Worm (Caenorhabditis elegans): Measurements from ENCODE around the gene str-187.

The str-187 gene

ce11 chrIV:17245200-17245599 is 20.2 kb upstream of the str-187 start, which contains the start of gene ZK550.2:
TSS of gene ZK550.2 (plus strand) at chrIV:17245584.
- TF ChIP-seq lin-13 (tag; optimal IDR thresholded peaks at IDR 0.05): no peak
- no peak for TF ChIP-seq nhr-12 (tag; optimal IDR thresholded peaks at IDR 0.05)
- TF ChIP-seq unc-120 (tag; optimal IDR thresholded peaks at IDR 0.05; ENCODE audit: poor library complexity, severe bottlenecking): no peak
- no peak for TF ChIP-seq M03D4.4 (tag; optimal IDR thresholded peaks at IDR 0.05)

ce11 chrIV:17247184-17247583 is 18.2 kb upstream of the str-187 start:
- no peak for TF ChIP-seq ces-1 (GFP tag; optimal IDR thresholded peaks at IDR 0.05)
- TF ChIP-seq lin-13 (tag; optimal IDR thresholded peaks at IDR 0.05): no peak
- TF ChIP-seq lin-32 (GFP tag; optimal IDR thresholded peaks at IDR 0.05): no peak

- no peak for TF ChIP-seq mls-2 (tag; optimal IDR thresholded peaks at IDR 0.05)
- TF ChIP-seq unc-39 (tag; optimal IDR thresholded peaks at IDR 0.05): no peak
These were observed 16.8 kb upstream of the str-187 start for ce11 chrIV:17248538-17248937.

- TF ChIP-seq ceh-83 (GFP tag; optimal IDR thresholded peaks at IDR 0.05) (no peak), pha-4 (tag; optimal IDR thresholded peaks at IDR 0.05) (peak; percentile 99), nhr-2 (tag; optimal IDR thresholded peaks at IDR 0.05) (peak; percentile 60), ham-2 (GFP tag; optimal IDR thresholded peaks at IDR 0.05) (no peak), blmp-1 (tag; optimal IDR thresholded peaks at IDR 0.05) (no peak), ces-1 (GFP tag; optimal IDR thresholded peaks at IDR 0.05) (peak; percentile 78), lsy-2 (tag; optimal IDR thresholded peaks at IDR 0.05) (peak; percentile 91), ceh-39 (tag; optimal IDR thresholded peaks at IDR 0.05) (peak; percentile 80), nhr-12 (tag; optimal IDR thresholded peaks at IDR 0.05) (no peak), bed-3 (GFP tag; optimal IDR thresholded peaks at IDR 0.05) (no peak), mep-1 (tag; optimal IDR thresholded peaks at IDR 0.05) (peak; percentile 98), elt-3 (tag; optimal IDR thresholded peaks at IDR 0.05) (no peak), sptf-1 (tag; optimal IDR thresholded peaks at IDR 0.05) (peak; percentile 90), unc-62 (GFP tag; optimal IDR thresholded peaks at IDR 0.05) (peak; percentile 71), cnd-1 (tag; optimal IDR thresholded peaks at IDR 0.05) (peak; percentile 81), flh-1 (GFP tag; optimal IDR thresholded peaks at IDR 0.05) (no peak), unc-39 (tag; optimal IDR thresholded peaks at IDR 0.05) (peak; percentile 19), ztf-11 (tag; optimal IDR thresholded peaks at IDR 0.05) (peak; percentile 79), snpc-4 (tag; optimal IDR thresholded peaks at IDR 0.05) (no peak), nhr-76 (tag; optimal IDR thresholded peaks at IDR 0.05) (no peak), sem-2 (GFP tag; optimal IDR thresholded peaks at IDR 0.05) (no peak), elt-1 (tag; optimal IDR thresholded peaks at IDR 0.05; ENCODE audit: borderline replicate concordance, insufficient read depth) (peak; percentile 46), zip-8 (tag; optimal IDR thresholded peaks at IDR 0.05) (no peak), lin-32 (GFP tag; optimal IDR thresholded peaks at IDR 0.05) (no peak), hlh-1 (tag; optimal IDR thresholded peaks at IDR 0.05) (peak; percentile 73), drap-1 (GFP tag; optimal IDR thresholded peaks at IDR 0.05) (peak; percentile 81), ceh-43 (GFP tag; optimal IDR thresholded peaks at IDR 0.05) (peak; percentile 48), nhr-237 (tag; optimal IDR thresholded peaks at IDR 0.05) (peak; percentile 97), lin-13 (tag; optimal IDR thresholded peaks at IDR 0.05) (peak; percentile 99), mls-2 (tag; optimal IDR thresholded peaks at IDR 0.05) (peak; percentile 72), unc-120 (tag; optimal IDR thresholded peaks at IDR 0.05; ENCODE audit: poor library complexity, severe bottlenecking) (peak; percentile 17), M03D4.4 (tag; optimal IDR thresholded peaks at IDR 0.05) (peak; percentile 73), tbx-8 (GFP tag; optimal IDR thresholded peaks at IDR 0.05) (no peak), mab-5 (tag; optimal IDR thresholded peaks at IDR 0.05) (peak; percentile 78), nhr-28 (tag; optimal IDR thresholded peaks at IDR 0.05) (no peak)
These were observed 15.6 kb upstream of the str-187 start, which contains the start of gene eelo-2 for ce11 chrIV:17249691-17250181. TSS of gene eelo-2 (plus strand) at chrIV:17250131.

All from whole organism, mixed stage, embryonic.